Worm (Caenorhabditis elegans): ENCODE measurements around the gene sqst-5.

DNA sequence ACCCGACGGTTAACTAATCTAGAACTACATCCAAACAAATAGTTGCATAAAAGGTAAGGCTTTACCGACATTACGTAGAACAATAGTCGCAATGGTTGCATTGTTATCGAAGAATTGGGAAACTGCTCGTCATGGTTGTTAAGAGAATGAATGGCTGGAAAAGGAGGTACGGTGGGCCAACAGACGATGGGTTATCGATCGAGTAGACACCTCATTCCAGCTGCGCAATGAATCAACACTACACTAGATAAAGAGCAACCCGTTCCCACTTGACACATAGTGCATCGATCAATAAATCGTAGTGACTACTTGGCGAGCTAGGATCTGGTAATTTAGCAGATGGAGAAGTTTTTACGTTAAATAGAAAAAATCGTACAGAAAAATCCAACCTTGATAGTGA, 2.3 kb downstream of the sqst-5 start, which contains the start of the genes T17A3.12 and fbxb-83:
- TF ChIP-seq pha-4 (tag; optimal IDR thresholded peaks at IDR 0.05) = no peak
- no peak for TF ChIP-seq nhr-11 (tag; optimal IDR thresholded peaks at IDR 0.05)
- TF ChIP-seq egl-27 (tag; optimal IDR thresholded peaks at IDR 0.05) = no peak
- TF ChIP-seq elt-2 (tag; optimal IDR thresholded peaks at IDR 0.05) = no peak
- no peak for TF ChIP-seq skn-1 (tag; optimal IDR thresholded peaks at IDR 0.05)
- TF ChIP-seq ama-1 (optimal IDR thresholded peaks at IDR 0.05) = no peak
- no peak for TF ChIP-seq elt-1 (tag; optimal IDR thresholded peaks at IDR 0.05)
- TF ChIP-seq ztf-4 (tag; optimal IDR thresholded peaks at IDR 0.05) = no peak
- no peak for TF ChIP-seq ceh-16 (tag; optimal IDR thresholded peaks at IDR 0.05)
- TF ChIP-seq nhr-43 (tag; optimal IDR thresholded peaks at IDR 0.05; ENCODE audit: poor library complexity, severe bottlenecking) = no peak
- no peak for TF ChIP-seq mdl-1 (tag; optimal IDR thresholded peaks at IDR 0.05)
